Fruit fly (Drosophila melanogaster) whole organism, embryonic: ENCODE data around the gene CG32075.

Source experiments
- Adf1 ChIP-seq: fragments of 200-800 bp; sonication (Bioruptor generic); IDR thresholded peaks from 2 replicates; pipeline ENCODE4 v1.3.6; 2022; ENCODE audit warnings: missing biosample characterization, missing genetic modification characterization
- Antp ChIP-seq: fragments of 200-800 bp; sonication (Bioruptor generic); optimal IDR thresholded peaks from 3 replicates; lab custom pipeline; 2016; ENCODE audit warnings: missing biosample characterization, missing genetic modification characterization
- Bgb ChIP-seq: fragments of 200-800 bp; sonication (Bioruptor generic); IDR thresholded peaks from 2 replicates; pipeline ENCODE4 v1.3.6; 2022; ENCODE audit warnings: missing biosample characterization, missing genetic modification characterization; ENCODE audit not compliant: partially characterized antibody
- CG12104 ChIP-seq: fragments of 200-800 bp; sonication (Bioruptor generic); optimal IDR thresholded peaks from 3 replicates; lab custom pipeline; 2016; ENCODE audit warnings: missing biosample characterization, missing genetic modification characterization
- CG12236 ChIP-seq: fragments of 200-800 bp; sonication (Bioruptor generic); optimal IDR thresholded peaks from 2 replicates; lab custom pipeline; 2016; ENCODE audit warnings: missing biosample characterization, missing genetic modification characterization
- CG13123 ChIP-seq: fragments of 200-800 bp; sonication (Bioruptor generic); optimal IDR thresholded peaks from 2 replicates; lab custom pipeline; 2016; ENCODE audit warnings: missing biosample characterization, missing genetic modification characterization
- CG13624 ChIP-seq: fragments of 200-800 bp; sonication (Bioruptor generic); optimal IDR thresholded peaks from 2 replicates; lab custom pipeline; 2016; ENCODE audit warnings: missing biosample characterization, missing genetic modification characterization
- CG13894 ChIP-seq: fragments of 200-800 bp; sonication (Bioruptor generic); optimal IDR thresholded peaks from 3 replicates; lab custom pipeline; 2018; ENCODE audit warnings: missing biosample characterization, mild to moderate bottlenecking, missing genetic modification characterization, moderate library complexity
- CG15011 ChIP-seq: fragments of 200-800 bp; sonication (Bioruptor generic); optimal IDR thresholded peaks from 3 replicates; lab custom pipeline; 2018; ENCODE audit warnings: missing biosample characterization, mild to moderate bottlenecking, missing genetic modification characterization
- CG17385 ChIP-seq: fragments of 200-800 bp; sonication (Bioruptor generic); optimal IDR thresholded peaks from 3 replicates; lab custom pipeline; 2018; ENCODE audit warnings: missing biosample characterization, mild to moderate bottlenecking, missing genetic modification characterization
- CG2116 ChIP-seq: fragments of 200-800 bp; sonication (Bioruptor generic); optimal IDR thresholded peaks from 3 replicates; lab custom pipeline; 2018; ENCODE audit warnings: missing biosample characterization, mild to moderate bottlenecking, missing genetic modification characterization
- CG2202 ChIP-seq: fragments of 200-800 bp; sonication (Bioruptor generic); optimal IDR thresholded peaks from 2 replicates; lab custom pipeline; 2018; ENCODE audit warnings: missing biosample characterization, mild to moderate bottlenecking, missing genetic modification characterization
- CG32767 ChIP-seq: fragments of 200-800 bp; sonication (Bioruptor generic); IDR thresholded peaks from 2 replicates; pipeline ENCODE4 v1.3.6; 2022; ENCODE audit warnings: missing biosample characterization, missing genetic modification characterization
- CG3407 ChIP-seq: fragments of 200-800 bp; sonication (Bioruptor generic); optimal IDR thresholded peaks from 2 replicates; lab custom pipeline; 2018; ENCODE audit warnings: missing biosample characterization, mild to moderate bottlenecking, missing genetic modification characterization
- CG42726 ChIP-seq: fragments of 200-800 bp; sonication (Bioruptor generic); IDR thresholded peaks from 2 replicates; pipeline ENCODE4 v1.3.6; 2022; ENCODE audit warnings: missing biosample characterization, missing genetic modification characterization; ENCODE audit not compliant: partially characterized antibody
- CG4854 ChIP-seq: fragments of 200-800 bp; sonication (Bioruptor generic); optimal IDR thresholded peaks from 2 replicates; lab custom pipeline; 2016; ENCODE audit warnings: missing biosample characterization, missing genetic modification characterization, inconsistent platforms
- CG6765 ChIP-seq: fragments of 200-800 bp; sonication (Bioruptor generic); optimal IDR thresholded peaks from 3 replicates; lab custom pipeline; 2017; ENCODE audit warnings: missing biosample characterization, mild to moderate bottlenecking, missing genetic modification characterization
- CG7839 ChIP-seq: fragments of 200-800 bp; sonication (Bioruptor generic); optimal IDR thresholded peaks from 3 replicates; lab custom pipeline; 2018; ENCODE audit warnings: missing biosample characterization, mild to moderate bottlenecking, missing genetic modification characterization, moderate library complexity
- CG8281 ChIP-seq: fragments of 200-800 bp; sonication (Bioruptor generic); optimal IDR thresholded peaks from 2 replicates; lab custom pipeline; 2018; ENCODE audit warnings: missing biosample characterization, mild to moderate bottlenecking, missing genetic modification characterization, moderate library complexity
- CG8359 ChIP-seq: fragments of 200-800 bp; sonication (Bioruptor generic); optimal IDR thresholded peaks from 2 replicates; lab custom pipeline; 2017; ENCODE audit warnings: missing biosample characterization, mild to moderate bottlenecking, missing genetic modification characterization, borderline replicate concordance
- Fer1 ChIP-seq: fragments of 200-800 bp; sonication (Bioruptor generic); optimal IDR thresholded peaks from 2 replicates; lab custom pipeline; 2017; ENCODE audit warnings: missing biosample characterization, mild to moderate bottlenecking, missing genetic modification characterization
- Fer3 ChIP-seq: fragments of 200-800 bp; sonication (Bioruptor generic); optimal IDR thresholded peaks from 2 replicates; lab custom pipeline; 2018; ENCODE audit warnings: missing biosample characterization, mild to moderate bottlenecking, missing genetic modification characterization, moderate library complexity
- H15 ChIP-seq: fragments of 200-800 bp; sonication (Bioruptor generic); IDR thresholded peaks from 3 replicates; pipeline ENCODE4 v1.3.6; 2022; ENCODE audit warnings: missing biosample characterization, missing genetic modification characterization
- HmgZ ChIP-seq: fragments of 200-800 bp; sonication (Bioruptor generic); optimal IDR thresholded peaks from 2 replicates; lab custom pipeline; 2018; ENCODE audit warnings: missing biosample characterization, mild to moderate bottlenecking, missing genetic modification characterization
- MESR4 ChIP-seq: fragments of 200-800 bp; sonication (Bioruptor generic); optimal IDR thresholded peaks from 2 replicates; lab custom pipeline; 2018; ENCODE audit warnings: missing biosample characterization, mild to moderate bottlenecking, missing genetic modification characterization, moderate library complexity
- Mrtf ChIP-seq: fragments of 200-800 bp; sonication (Bioruptor generic); IDR thresholded peaks from 3 replicates; pipeline ENCODE4 v1.3.6; 2022; ENCODE audit warnings: missing biosample characterization, missing genetic modification characterization
- NC2α ChIP-seq: fragments of 200-800 bp; sonication (Bioruptor generic); optimal IDR thresholded peaks from 2 replicates; lab custom pipeline; 2016; ENCODE audit warnings: missing biosample characterization, missing genetic modification characterization
- NFAT ChIP-seq: fragments of 200-800 bp; sonication (Bioruptor generic); IDR thresholded peaks from 2 replicates; pipeline ENCODE4 v1.3.6; 2022; ENCODE audit warnings: missing biosample characterization, missing genetic modification characterization
- NK7.1 ChIP-seq: fragments of 200-800 bp; sonication (Bioruptor generic); optimal IDR thresholded peaks from 3 replicates; lab custom pipeline; 2016; ENCODE audit warnings: missing biosample characterization, missing genetic modification characterization
- Neu2 ChIP-seq: fragments of 200-800 bp; sonication (Bioruptor generic); optimal IDR thresholded peaks from 3 replicates; lab custom pipeline; 2016; ENCODE audit warnings: missing biosample characterization, missing genetic modification characterization, borderline replicate concordance
- Sry-δ ChIP-seq: fragments of 200-800 bp; sonication (Bioruptor generic); optimal IDR thresholded peaks from 2 replicates; lab custom pipeline; 2016; ENCODE audit warnings: missing biosample characterization, missing genetic modification characterization
- YL-1 ChIP-seq: fragments of 200-800 bp; sonication (Bioruptor generic); optimal IDR thresholded peaks from 3 replicates; lab custom pipeline; 2017; ENCODE audit warnings: missing biosample characterization, mild to moderate bottlenecking, missing genetic modification characterization
- bsh ChIP-seq, 2 experiments: fragments of 200-800 bp; sonication (Bioruptor generic); optimal IDR thresholded peaks; 2 replicates each; lab custom pipeline; 2017 to 2018; ENCODE audit warnings: mild to moderate bottlenecking in 2 of 2, missing biosample characterization in 2 of 2, missing genetic modification characterization in 2 of 2, moderate library complexity in 1 of 2
- cato ChIP-seq: fragments of 200-800 bp; sonication (Bioruptor generic); optimal IDR thresholded peaks from 2 replicates; lab custom pipeline; 2016; ENCODE audit warnings: missing biosample characterization, missing genetic modification characterization, borderline replicate concordance
- chif ChIP-seq, 2 experiments: fragments of 200-800 bp; sonication (Bioruptor generic); optimal IDR thresholded peaks; 3 replicates each; lab custom pipeline; 2016; ENCODE audit warnings: missing biosample characterization in 2 of 2, missing genetic modification characterization in 2 of 2
- danr ChIP-seq: fragments of 200-800 bp; sonication (Bioruptor generic); IDR thresholded peaks from 2 replicates; pipeline ENCODE4 v1.3.6; 2022; ENCODE audit warnings: missing biosample characterization, missing genetic modification characterization
- dmrt11E ChIP-seq: fragments of 200-800 bp; sonication (Bioruptor generic); optimal IDR thresholded peaks from 3 replicates; lab custom pipeline; 2018; ENCODE audit warnings: missing biosample characterization, mild to moderate bottlenecking, missing genetic modification characterization, moderate library complexity
- esg ChIP-seq: fragments of 200-800 bp; sonication (Bioruptor generic); conservative IDR thresholded peaks from 2 replicates; pipeline ENCODE4 v1.3.6; 2022; ENCODE audit warnings: missing biosample characterization, missing genetic modification characterization
- exex ChIP-seq: fragments of 200-800 bp; sonication (Bioruptor generic); optimal IDR thresholded peaks from 4 replicates; lab custom pipeline; 2018; ENCODE audit warnings: missing biosample characterization, mild to moderate bottlenecking, missing genetic modification characterization, moderate library complexity
- gcm ChIP-seq: fragments of 200-800 bp; sonication (Bioruptor generic); optimal IDR thresholded peaks from 2 replicates; lab custom pipeline; 2019; ENCODE audit warnings: missing biosample characterization, mild to moderate bottlenecking, missing genetic modification characterization, moderate library complexity
- grau ChIP-seq: fragments of 200-800 bp; optimal IDR thresholded peaks from 3 replicates; lab custom pipeline; 2019; ENCODE audit warnings: missing biosample characterization, mild to moderate bottlenecking, missing genetic modification characterization, moderate library complexity
- hkb ChIP-seq, 2 experiments: fragments of 200-800 bp in 1 of 2; fragments of >200 bp in 1 of 2; sonication (Bioruptor generic) in 1 of 2; IDR thresholded peaks in 1 of 2; optimal IDR thresholded peaks in 1 of 2; 2 replicates each; pipeline versions ENCODE4 v1.3.6 to Lab custom; 2017 to 2022; ENCODE audit warnings: missing biosample characterization in 1 of 2, missing genetic modification characterization in 1 of 2
- lbe ChIP-seq: fragments of 200-800 bp; sonication (Bioruptor generic); optimal IDR thresholded peaks from 2 replicates; lab custom pipeline; 2016; ENCODE audit warnings: missing biosample characterization, mild to moderate bottlenecking, missing genetic modification characterization
- nerfin-2 ChIP-seq: fragments of 200-800 bp; sonication (Bioruptor generic); IDR thresholded peaks from 2 replicates; pipeline ENCODE4 v1.3.6; 2022; ENCODE audit warnings: missing biosample characterization, missing genetic modification characterization; ENCODE audit not compliant: partially characterized antibody
- pho ChIP-seq: fragments of 200-800 bp; sonication (Bioruptor generic); optimal IDR thresholded peaks from 2 replicates; lab custom pipeline; 2016; ENCODE audit warnings: missing biosample characterization, missing genetic modification characterization
- tio ChIP-seq: fragments of 200-800 bp; sonication (Bioruptor generic); optimal IDR thresholded peaks from 2 replicates; lab custom pipeline; 2017; ENCODE audit warnings: missing biosample characterization, missing genetic modification characterization, inconsistent platforms
- zen2 ChIP-seq: fragments of 200-800 bp; sonication (Bioruptor generic); IDR thresholded peaks from 3 replicates; pipeline ENCODE4 v1.3.6; 2022; ENCODE audit warnings: missing biosample characterization, missing genetic modification characterization; ENCODE audit not compliant: partially characterized antibody

Gene CG32075

DNA sequence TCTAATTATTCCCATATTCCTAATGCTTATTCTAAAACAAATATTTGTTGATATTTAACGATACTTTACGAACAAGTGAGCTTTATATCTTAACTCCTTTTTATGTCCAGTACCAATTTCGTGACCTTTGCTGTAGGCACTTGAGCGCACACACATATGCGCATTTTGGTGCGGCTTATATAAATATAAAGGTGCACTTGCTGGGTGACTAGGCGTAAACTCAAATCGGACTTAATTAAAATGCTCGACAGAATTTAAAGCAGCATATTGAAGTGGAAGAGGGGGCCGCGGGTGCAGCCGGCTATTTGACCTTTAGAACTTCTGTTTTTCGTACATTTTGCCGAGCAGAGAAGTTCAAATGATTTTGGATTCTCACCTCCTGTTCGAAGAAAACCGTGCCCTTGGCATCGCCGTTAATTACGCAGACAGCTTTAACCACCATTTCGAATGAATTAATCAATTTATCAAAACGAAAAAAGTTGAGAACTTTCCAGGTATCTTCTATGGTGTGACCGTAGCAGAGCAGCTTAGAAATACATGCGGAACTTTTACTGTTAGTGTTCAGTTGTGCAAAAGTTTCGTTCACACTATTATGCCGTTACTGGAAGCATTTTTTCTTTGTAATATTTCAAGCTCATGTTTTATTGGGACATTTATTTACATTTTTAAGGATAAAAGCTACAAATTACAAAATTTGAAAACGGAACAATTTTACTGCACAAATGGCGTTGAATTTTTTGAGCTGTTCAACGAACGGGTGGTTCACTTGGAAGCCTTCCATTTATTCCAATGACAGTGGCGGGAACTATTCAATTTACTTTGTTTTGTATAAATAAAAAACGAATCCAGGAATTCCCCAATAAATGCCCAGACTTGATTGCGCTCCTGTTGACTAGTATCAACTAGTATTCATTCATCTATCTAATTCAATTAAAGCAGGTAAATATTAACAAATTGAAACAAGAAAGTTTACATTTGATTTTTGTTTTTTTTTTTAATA lies 48.8 kb upstream of the CG32075 start, which contains the start of gene Sod1 (continued):
- no peak for TF ChIP-seq esg (GFP tag; lab: Robert Waterston, UW)
- no peak for TF ChIP-seq dmrt11E (tag; lab: Kevin White, UChicago)
- TF ChIP-seq danr (GFP tag; lab: Robert Waterston, UW) = no peak
- no peak for TF ChIP-seq CG13894
- peak; percentile 30 for TF ChIP-seq exex
- TF ChIP-seq CG32767 (GFP tag; lab: Robert Waterston, UW) = no peak
- TF ChIP-seq lbe (GFP tag; lab: Kevin White, UChicago) = no peak
- TF ChIP-seq Adf1 (GFP tag; lab: Robert Waterston, UW) = no peak
- TF ChIP-seq H15 (GFP tag; lab: Robert Waterston, UW) = no peak
- no peak for TF ChIP-seq Antp (GFP tag; lab: Kevin White, UChicago)
- peak; percentile 73 for TF ChIP-seq YL-1 (GFP tag; lab: Kevin White, UChicago)
- no peak for TF ChIP-seq tio
- TF ChIP-seq HmgZ (tag; lab: Kevin White, UChicago) = no peak
- TF ChIP-seq CG15011 (GFP tag; lab: Kevin White, UChicago) = no peak
- no peak for TF ChIP-seq CG7839
- TF ChIP-seq chif (GFP tag; optimal IDR thresholded peaks at IDR 0.05; lab: Kevin White, UChicago) = no peak
- no peak for TF ChIP-seq CG8281 (tag; lab: Kevin White, UChicago)
- peak; percentile 21 for TF ChIP-seq CG6765
- TF ChIP-seq bsh (GFP tag; optimal IDR thresholded peaks at IDR 0.05; lab: Kevin White, UChicago) = peak; percentile 5 to 80
- no peak for TF ChIP-seq CG42726 (GFP tag; lab: Robert Waterston, UW)
- no peak for TF ChIP-seq CG12236 (GFP tag; lab: Kevin White, UChicago)
- TF ChIP-seq MESR4 (GFP tag; lab: Kevin White, UChicago) = peak; percentile 75
- no peak for TF ChIP-seq zen2 (GFP tag; lab: Robert Waterston, UW)
- no peak for TF ChIP-seq NK7.1 (GFP tag; lab: Kevin White, UChicago)
- TF ChIP-seq grau (tag; lab: Kevin White, UChicago) = no peak
- TF ChIP-seq NC2α (GFP tag; lab: Kevin White, UChicago) = no peak
- TF ChIP-seq NFAT = no peak
- peak; percentile 1 for TF ChIP-seq Fer1
- TF ChIP-seq CG2202 (tag; lab: Kevin White, UChicago) = no peak
- TF ChIP-seq Neu2 = no peak
- TF ChIP-seq nerfin-2 (GFP tag; lab: Robert Waterston, UW) = no peak
- no peak for TF ChIP-seq cato (GFP tag; lab: Kevin White, UChicago)
- no peak for TF ChIP-seq gcm (GFP tag; lab: Kevin White, UChicago)
- TF ChIP-seq hkb (optimal IDR thresholded peaks at IDR 0.05; lab: Kevin White, UChicago) = no peak
- TF ChIP-seq hkb (GFP tag; IDR thresholded peaks at IDR 0.05; lab: Robert Waterston, UW) = 0 out of 2 replicates have a peak, but pooled peaks have one; percentile 7
- TF ChIP-seq CG13123 (GFP tag; lab: Kevin White, UChicago) = no peak
- TF ChIP-seq CG17385 (GFP tag; lab: Kevin White, UChicago) = no peak
- peak; percentile 2 for TF ChIP-seq CG13624
- peak; percentile 34 for TF ChIP-seq Sry-δ (GFP tag; lab: Kevin White, UChicago)
- TF ChIP-seq CG12104 = no peak
- no peak for TF ChIP-seq CG3407
- no peak for TF ChIP-seq Mrtf (GFP tag; lab: Robert Waterston, UW)
- peak; percentile 29; the same call in 1 of the 2 replicates for TF ChIP-seq Bgb (GFP tag; lab: Robert Waterston, UW)
- no peak for TF ChIP-seq pho (GFP tag; lab: Kevin White, UChicago)
- TF ChIP-seq Fer3 = no peak
- no peak for TF ChIP-seq CG8359 (GFP tag; lab: Kevin White, UChicago)
- peak; percentile 16 for TF ChIP-seq CG2116 (GFP tag; lab: Kevin White, UChicago)
- TF ChIP-seq CG4854 (GFP tag; lab: Kevin White, UChicago) = no peak
